Fruit fly (Drosophila melanogaster) whole organism, pupa: Measurements from ENCODE around the gene CG11656.

Experiments used
- CG10348 ChIP-seq: fragments of 200-800 bp; sonication (Bioruptor generic); IDR thresholded peaks from 2 replicates; pipeline ENCODE4 v1.3.6; 2022; ENCODE audit warnings: missing biosample characterization, missing genetic modification characterization
- CG17806 ChIP-seq: fragments of 200-800 bp; sonication (Bioruptor generic); optimal IDR thresholded peaks from 2 replicates; lab custom pipeline; 2018; ENCODE audit warnings: missing biosample characterization, mild to moderate bottlenecking, missing genetic modification characterization, moderate library complexity
- CG9948 ChIP-seq: fragments of 200-800 bp; sonication (Bioruptor generic); optimal IDR thresholded peaks from 2 replicates; lab custom pipeline; 2018; ENCODE audit warnings: missing biosample characterization, mild to moderate bottlenecking, missing genetic modification characterization, moderate library complexity
- D1 ChIP-seq: fragments of 200-800 bp; sonication (Bioruptor generic); optimal IDR thresholded peaks from 2 replicates; lab custom pipeline; 2018; ENCODE audit warnings: missing biosample characterization, mild to moderate bottlenecking, missing genetic modification characterization, moderate library complexity
- EcR ChIP-seq: fragments of 200-800 bp; sonication (Bioruptor generic); optimal IDR thresholded peaks from 3 replicates; lab custom pipeline; 2019; ENCODE audit warnings: missing biosample characterization, missing genetic modification characterization, mild to moderate bottlenecking, moderate library complexity, missing genetic modification reagents
- Snoo ChIP-seq: fragments of 200-800 bp; sonication (Bioruptor generic); optimal IDR thresholded peaks from 3 replicates; lab custom pipeline; 2017; ENCODE audit warnings: missing biosample characterization, mild to moderate bottlenecking, missing genetic modification characterization, inconsistent platforms
- fd96Ca ChIP-seq: fragments of 200-800 bp; sonication (Bioruptor generic); IDR thresholded peaks from 3 replicates; pipeline ENCODE4 v1.3.6; 2022; ENCODE audit warnings: missing biosample characterization, missing genetic modification characterization

- TF ChIP-seq CG9948 (tag; lab: Kevin White, UChicago) (no peak), EcR (no peak), D1 (tag; lab: Kevin White, UChicago) (no peak), CG10348 (GFP tag; lab: Robert Waterston, UW) (no peak), Snoo (tag; lab: Kevin White, UChicago) (no peak), fd96Ca (no peak), CG17806 (tag; lab: Kevin White, UChicago) (no peak)
These were observed 21.3 kb upstream of the CG11656 start, which contains the start of gene CG14383 for dm6 chr3R:12988411-12988810.
